Fruit fly (Drosophila melanogaster): ENCODE measurements around the gene Spn31A.

Gene Spn31A

DNA sequence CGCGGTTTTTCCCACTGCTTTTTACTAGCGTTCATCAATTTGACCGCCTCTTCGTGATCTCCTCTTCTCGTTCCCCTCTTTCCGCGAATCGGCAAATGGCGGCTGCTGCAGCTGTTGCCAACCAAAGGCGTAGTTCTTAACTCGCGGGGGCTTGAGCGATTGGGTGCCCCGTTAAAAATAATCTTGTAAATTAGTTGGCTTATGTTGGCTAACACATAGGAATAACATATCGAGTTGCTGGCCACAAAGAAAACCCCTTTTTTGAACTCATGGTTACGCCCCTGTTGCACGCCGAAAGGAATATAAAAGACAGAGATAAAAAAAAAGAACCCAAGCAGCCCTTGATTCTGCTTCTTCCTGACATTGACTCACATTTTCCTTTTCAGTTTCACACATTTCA is 3.4 kb upstream of the Spn31A start (continued):
- TF ChIP-seq CG12236 (GFP tag; optimal IDR thresholded peaks at IDR 0.05), result peak; percentile 67
- peak; percentile 72 for TF ChIP-seq onecut (GFP tag; IDR thresholded peaks at IDR 0.05)
- peak; percentile 91 for TF ChIP-seq CG17328 (GFP tag; IDR thresholded peaks at IDR 0.05)
- peak; percentile 40 for TF ChIP-seq CG13624 (GFP tag; optimal IDR thresholded peaks at IDR 0.05)
- TF ChIP-seq fru (optimal IDR thresholded peaks at IDR 0.05), result no peak
- TF ChIP-seq CG3065 (GFP tag; optimal IDR thresholded peaks at IDR 0.05), result peak; percentile 32
- peak; percentile 72 for TF ChIP-seq nau (GFP tag; optimal IDR thresholded peaks at IDR 0.05)
- TF ChIP-seq ATbp (GFP tag; optimal IDR thresholded peaks at IDR 0.05), result peak; percentile 67
- TF ChIP-seq CG6689 (GFP tag; IDR thresholded peaks at IDR 0.05), result peak; percentile 89
- TF ChIP-seq Ssrp (tag; optimal IDR thresholded peaks at IDR 0.05), result peak; percentile 74
- no peak for TF ChIP-seq Lim3 (GFP tag; IDR thresholded peaks at IDR 0.05)
- no peak for TF ChIP-seq Sry-β (GFP tag; optimal IDR thresholded peaks at IDR 0.05)
- TF ChIP-seq h (optimal IDR thresholded peaks at IDR 0.05), result no peak
- TF ChIP-seq Aef1 (GFP tag; IDR thresholded peaks at IDR 0.05), result peak; percentile 75
- TF ChIP-seq Hand (GFP tag; optimal IDR thresholded peaks at IDR 0.05), result no peak
- TF ChIP-seq ken (GFP tag; IDR thresholded peaks at IDR 0.05), result peak; percentile 91
- no peak for TF ChIP-seq CG12299 (tag; optimal IDR thresholded peaks at IDR 0.05)
- TF ChIP-seq bcd (GFP tag; optimal IDR thresholded peaks at IDR 0.05), result peak; percentile 63
- TF ChIP-seq ttk (GFP tag; IDR thresholded peaks at IDR 0.05), result peak; percentile 86
- TF ChIP-seq ci (GFP tag; IDR thresholded peaks at IDR 0.05), result peak; percentile 94
- TF ChIP-seq ash1 (GFP tag; optimal IDR thresholded peaks at IDR 0.05), result no peak
- TF ChIP-seq CG31441 (GFP tag; IDR thresholded peaks at IDR 0.05), result peak; percentile 62; the same call in 1 of the 2 replicates
- peak; percentile 16 for TF ChIP-seq CG12659 (GFP tag; optimal IDR thresholded peaks at IDR 0.05)
- TF ChIP-seq CG4404 (GFP tag; IDR thresholded peaks at IDR 0.05), result peak; percentile 88
- TF ChIP-seq unc-4 (GFP tag; IDR thresholded peaks at IDR 0.05; ENCODE audit: partially characterized antibody), result no peak
- TF ChIP-seq Deaf1 (tag; optimal IDR thresholded peaks at IDR 0.05), result no peak
- no peak for TF ChIP-seq ato (GFP tag; IDR thresholded peaks at IDR 0.05; ENCODE audit: partially characterized antibody)
- TF ChIP-seq gem (tag; optimal IDR thresholded peaks at IDR 0.05), result peak; percentile 79
- peak; percentile 65 for TF ChIP-seq Spps (tag; optimal IDR thresholded peaks at IDR 0.05)
- peak; percentile 81 for TF ChIP-seq jumu (GFP tag; optimal IDR thresholded peaks at IDR 0.05)
- TF ChIP-seq scrt (GFP tag; optimal IDR thresholded peaks at IDR 0.05), result no peak
- no peak for TF ChIP-seq Dip2 (GFP tag; IDR thresholded peaks at IDR 0.05)
- peak; percentile 82 for TF ChIP-seq CG10979 (tag; optimal IDR thresholded peaks at IDR 0.05)
- TF ChIP-seq CG11560 (tag; IDR thresholded peaks at IDR 0.05), result 0 out of 3 replicates have a peak, but pooled peaks have one; percentile 40
- peak; percentile 77 for TF ChIP-seq dati (GFP tag; IDR thresholded peaks at IDR 0.05)
- TF ChIP-seq bigmax (GFP tag; optimal IDR thresholded peaks at IDR 0.05), result no peak
- no peak for TF ChIP-seq Sin3A (optimal IDR thresholded peaks at IDR 0.05)
- peak; percentile 56 for TF ChIP-seq Usf (GFP tag; optimal IDR thresholded peaks at IDR 0.05)
- peak; percentile 38; the same call in 1 of the 3 replicates for TF ChIP-seq C15 (GFP tag; IDR thresholded peaks at IDR 0.05)
- TF ChIP-seq CG8290 (GFP tag; optimal IDR thresholded peaks at IDR 0.05), result no peak
- TF ChIP-seq CG8290 (tag; optimal IDR thresholded peaks at IDR 0.05), result peak in 1 of 2 experiments; percentile 77
- TF ChIP-seq H15 (GFP tag; IDR thresholded peaks at IDR 0.05), result peak; percentile 84
- peak; percentile 46; the same call in 1 of the 3 replicates for TF ChIP-seq CG6175 (GFP tag; IDR thresholded peaks at IDR 0.05)
- TF ChIP-seq tap (tag; optimal IDR thresholded peaks at IDR 0.05), result peak; percentile 37
- no peak; the same call in 1 of the 2 replicates for TF ChIP-seq Oaz (GFP tag; IDR thresholded peaks at IDR 0.05)
- TF ChIP-seq Myb (GFP tag; optimal IDR thresholded peaks at IDR 0.05), result no peak
- peak; percentile 57; the same call in 1 of the 2 replicates for TF ChIP-seq sob (GFP tag; IDR thresholded peaks at IDR 0.05)
- TF ChIP-seq bowl (GFP tag; IDR thresholded peaks at IDR 0.05), result no peak
- peak; percentile 12 for TF ChIP-seq CoRest (tag; optimal IDR thresholded peaks at IDR 0.05)
- TF ChIP-seq CG12942 (GFP tag; optimal IDR thresholded peaks at IDR 0.05), result peak; percentile 62
- TF ChIP-seq CG2199 (GFP tag; IDR thresholded peaks at IDR 0.05), result peak; percentile 85
- no peak for TF ChIP-seq MESR4 (GFP tag; optimal IDR thresholded peaks at IDR 0.05)
- peak; percentile 71 for TF ChIP-seq Camta (GFP tag; optimal IDR thresholded peaks at IDR 0.05)
